Fruit fly (Drosophila melanogaster) Kc167 (cell line): ENCODE measurements around the gene CG10470.

Source experiments
- Myc ChIP-seq: fragments of >200 bp; optimal IDR thresholded peaks from 2 replicates; lab custom pipeline; 2017; ENCODE audit warnings: missing external identifiers
- Sin3A ChIP-seq: fragments of >200 bp; optimal IDR thresholded peaks from 2 replicates; lab custom pipeline; 2018; ENCODE audit warnings: missing external identifiers
- h ChIP-seq: fragments of >200 bp; optimal IDR thresholded peaks from 3 replicates; lab custom pipeline; 2018; ENCODE audit warnings: missing external identifiers
- insv ChIP-seq: fragments of >200 bp; optimal IDR thresholded peaks from 3 replicates; lab custom pipeline; 2018; ENCODE audit warnings: missing external identifiers
- psq ChIP-seq: fragments of >200 bp; optimal IDR thresholded peaks from 2 replicates; lab custom pipeline; 2017; ENCODE audit warnings: missing external identifiers
- ttk ChIP-seq: sonication (Bioruptor generic); optimal IDR thresholded peaks from 2 replicates; lab custom pipeline; 2017; ENCODE audit warnings: missing external identifiers

dm6 chr2L:19027246-19027886, 21.5 kb upstream of the CG10470 start, which contains the start of gene Sidpn:
- TF ChIP-seq psq (no peak), Sin3A (lab: Kevin White, UChicago) (no peak), h (lab: Kevin White, UChicago) (no peak), Myc (no peak), insv (lab: Kevin White, UChicago) (no peak), ttk (lab: Kevin White, UChicago) (no peak)
